Worm (Caenorhabditis elegans) whole organism, young adult: Measurements from ENCODE around the gene cyn-4.
A peak's percentile ranks its signal among the peaks of the same experiment; 100 is the strongest.

Source experiments
- B0035.1 ChIP-seq: sonication (generic microtip); optimal IDR thresholded peaks from 2 replicates; lab custom pipeline; 2016; ENCODE audit warnings: missing genetic modification characterization, mild to moderate bottlenecking, missing compliant biosample characterization, missing genotype, missing genetic modification reagents
- ceh-40 ChIP-seq: fragments of 200-800 bp; sonication (Bioruptor generic); IDR thresholded peaks from 2 replicates; pipeline ENCODE4 v1.3.6; 2022; ENCODE audit warnings: missing genetic modification characterization, missing compliant biosample characterization
- egrh-3 ChIP-seq: fragments of 200-800 bp; sonication (Bioruptor generic); IDR thresholded peaks from 2 replicates; pipeline ENCODE4 v1.3.6; 2022; ENCODE audit warnings: missing genetic modification reagents, missing genetic modification characterization, missing compliant biosample characterization
- let-607 ChIP-seq, 2 experiments: fragments of 200-800 bp in 1 of 2; sonication (Bioruptor generic) in 1 of 2; sonication (generic microtip) in 1 of 2; optimal IDR thresholded peaks; 2 replicates each; lab custom pipeline; 2016 to 2018; ENCODE audit warnings: mild to moderate bottlenecking in 2 of 2, missing compliant biosample characterization in 2 of 2, missing genetic modification characterization in 2 of 2, moderate library complexity in 2 of 2, missing genotype in 1 of 2
- pha-4 ChIP-seq: fragments of 150-350 bp; sonication (generic microtip); optimal IDR thresholded peaks from 2 replicates; lab custom pipeline; 2014; ENCODE audit warnings: missing biosample characterization, missing genetic modification reagents, missing genetic modification characterization
- unc-130 ChIP-seq: sonication (generic microtip); optimal IDR thresholded peaks from 2 replicates; lab custom pipeline; 2016; ENCODE audit warnings: missing genetic modification reagents, missing genetic modification characterization, missing compliant biosample characterization

ce11 chrII:10872541-10872940, at the start of gene cyn-4, which contains the start of gene copz-1:
- TF ChIP-seq ceh-40 (GFP tag; lab: Robert Waterston, UW): no peak
- TF ChIP-seq B0035.1 (tag; lab: Kevin White, UChicago): no peak
- TF ChIP-seq egrh-3: 0 out of 2 replicates have a peak, but pooled peaks have one; percentile 14
- TF ChIP-seq let-607 (tag; optimal IDR thresholded peaks at IDR 0.05; lab: Kevin White, UChicago): peak in 1 of 2 experiments; percentile 72
- peak; percentile 83 for TF ChIP-seq unc-130 (GFP tag; lab: Kevin White, UChicago)
- TF ChIP-seq pha-4 (tag; lab: Kevin White, UChicago): peak; percentile 5
